Fruit fly (Drosophila melanogaster) whole organism, embryonic: Measurements from ENCODE around the gene Ice2.

Experiments
- CG10565 ChIP-seq: fragments of 200-800 bp; sonication (Bioruptor generic); optimal IDR thresholded peaks from 3 replicates; lab custom pipeline; 2016; ENCODE audit warnings: missing biosample characterization, mild to moderate bottlenecking, missing genetic modification characterization
- CG11247 ChIP-seq: fragments of 200-800 bp; sonication (Bioruptor generic); IDR thresholded peaks from 2 replicates; pipeline ENCODE4 v1.3.6; 2022; ENCODE audit warnings: missing biosample characterization, missing genetic modification characterization
- CG12659 ChIP-seq: fragments of 200-800 bp; sonication (Bioruptor generic); optimal IDR thresholded peaks from 3 replicates; lab custom pipeline; 2017; ENCODE audit warnings: mild to moderate bottlenecking, missing biosample characterization, missing genetic modification reagents, missing genetic modification characterization
- CG12769 ChIP-seq: fragments of 200-800 bp; sonication (Bioruptor generic); optimal IDR thresholded peaks from 2 replicates; lab custom pipeline; 2019; ENCODE audit warnings: missing biosample characterization, mild to moderate bottlenecking, missing genetic modification characterization, moderate library complexity
- CG12942 ChIP-seq: fragments of 200-800 bp; sonication (Bioruptor generic); optimal IDR thresholded peaks from 3 replicates; lab custom pipeline; 2016; ENCODE audit warnings: missing biosample characterization, missing genetic modification characterization
- CG13296 ChIP-seq: fragments of 200-800 bp; sonication (Bioruptor generic); optimal IDR thresholded peaks from 3 replicates; lab custom pipeline; 2018; ENCODE audit warnings: missing biosample characterization, mild to moderate bottlenecking, missing genetic modification characterization
- CG14441 ChIP-seq: fragments of 200-800 bp; sonication (Bioruptor generic); IDR thresholded peaks from 2 replicates; pipeline ENCODE4 v1.3.6; 2022; ENCODE audit warnings: missing biosample characterization, missing genetic modification characterization
- CG15011 ChIP-seq: fragments of 200-800 bp; sonication (Bioruptor generic); optimal IDR thresholded peaks from 3 replicates; lab custom pipeline; 2018; ENCODE audit warnings: missing biosample characterization, mild to moderate bottlenecking, missing genetic modification characterization
- CG1602 ChIP-seq: fragments of 200-800 bp; sonication (Bioruptor generic); optimal IDR thresholded peaks from 3 replicates; lab custom pipeline; 2016; ENCODE audit warnings: missing biosample characterization, missing genetic modification characterization
- CG2199 ChIP-seq: fragments of 200-800 bp; sonication (Bioruptor generic); IDR thresholded peaks from 3 replicates; pipeline ENCODE4 v1.3.6; 2022; ENCODE audit warnings: missing biosample characterization, missing genetic modification characterization
- CG30020 ChIP-seq: fragments of 200-800 bp; optimal IDR thresholded peaks from 2 replicates; lab custom pipeline; 2019; ENCODE audit warnings: missing biosample characterization, mild to moderate bottlenecking, missing genetic modification characterization, moderate library complexity
- CG32532 ChIP-seq: fragments of 200-800 bp; sonication (Bioruptor generic); IDR thresholded peaks from 2 replicates; pipeline ENCODE4 v1.3.6; 2022; ENCODE audit warnings: missing biosample characterization, missing genetic modification characterization
- CG32772 ChIP-seq: fragments of 200-800 bp; sonication (Bioruptor generic); IDR thresholded peaks from 2 replicates; pipeline ENCODE4 v1.3.6; 2022; ENCODE audit warnings: missing biosample characterization, missing genetic modification characterization
- CG3281 ChIP-seq: fragments of 200-800 bp; sonication (Bioruptor generic); optimal IDR thresholded peaks from 3 replicates; lab custom pipeline; 2017; ENCODE audit warnings: missing biosample characterization, mild to moderate bottlenecking, missing genetic modification characterization
- CG33557 ChIP-seq: fragments of 200-800 bp; sonication (Bioruptor generic); optimal IDR thresholded peaks from 2 replicates; lab custom pipeline; 2019; ENCODE audit warnings: missing biosample characterization, mild to moderate bottlenecking, missing genetic modification characterization, moderate library complexity
- CG34422 ChIP-seq: fragments of 200-800 bp; sonication (Bioruptor generic); IDR thresholded peaks from 3 replicates; pipeline ENCODE4 v1.3.6; 2022; ENCODE audit warnings: missing biosample characterization, missing genetic modification characterization
- CG4404 ChIP-seq: fragments of 200-800 bp; sonication (Bioruptor generic); IDR thresholded peaks from 2 replicates; pipeline ENCODE4 v1.3.6; 2022; ENCODE audit warnings: missing biosample characterization, missing genetic modification characterization
- CG4820 ChIP-seq: fragments of 200-800 bp; sonication (Bioruptor generic); optimal IDR thresholded peaks from 3 replicates; lab custom pipeline; 2016; ENCODE audit warnings: missing biosample characterization, missing genetic modification characterization
- CG4854 ChIP-seq: fragments of 200-800 bp; sonication (Bioruptor generic); optimal IDR thresholded peaks from 2 replicates; lab custom pipeline; 2016; ENCODE audit warnings: missing biosample characterization, missing genetic modification characterization, inconsistent platforms
- CG6689 ChIP-seq: fragments of 200-800 bp; sonication (Bioruptor generic); IDR thresholded peaks from 2 replicates; pipeline ENCODE4 v1.3.6; 2022; ENCODE audit warnings: missing biosample characterization, missing genetic modification characterization
- CG7556 ChIP-seq: fragments of 200-800 bp; sonication (Bioruptor generic); optimal IDR thresholded peaks from 2 replicates; lab custom pipeline; 2017; ENCODE audit warnings: missing biosample characterization, mild to moderate bottlenecking, missing genetic modification characterization
- Drgx ChIP-seq: fragments of 200-800 bp; sonication (Bioruptor generic); IDR thresholded peaks from 2 replicates; pipeline ENCODE4 v1.3.6; 2022; ENCODE audit warnings: missing biosample characterization, missing genetic modification characterization
- Eip74EF ChIP-seq, 2 experiments: fragments of 200-800 bp in 1 of 2; fragments of >200 bp in 1 of 2; sonication (Bioruptor generic) in 1 of 2; optimal IDR thresholded peaks; 2 replicates each; lab custom pipeline; 2017 to 2019; ENCODE audit warnings: missing biosample characterization in 2 of 2, missing genetic modification characterization in 2 of 2, mild to moderate bottlenecking in 1 of 2, moderate library complexity in 1 of 2
- HLH3B ChIP-seq: fragments of 200-800 bp; sonication (Bioruptor generic); IDR thresholded peaks from 2 replicates; pipeline ENCODE4 v1.3.6; 2022; ENCODE audit warnings: missing biosample characterization, missing genetic modification characterization
- MBD-R2 ChIP-seq: fragments of 200-800 bp; sonication (Bioruptor generic); IDR thresholded peaks from 2 replicates; pipeline ENCODE4 v1.3.6; 2022; ENCODE audit warnings: missing biosample characterization, missing genetic modification characterization
- Max ChIP-seq: fragments of 200-800 bp; sonication (Bioruptor generic); optimal IDR thresholded peaks from 2 replicates; lab custom pipeline; 2016; ENCODE audit warnings: missing biosample characterization, mild to moderate bottlenecking, missing genetic modification characterization
- Opbp ChIP-seq: fragments of 200-800 bp; sonication (Bioruptor generic); IDR thresholded peaks from 3 replicates; pipeline ENCODE4 v1.3.6; 2022; ENCODE audit warnings: missing biosample characterization, missing genetic modification characterization; ENCODE audit not compliant: partially characterized antibody
- Pdp1 ChIP-seq, 2 experiments: fragments of 200-800 bp; sonication (Bioruptor generic); optimal IDR thresholded peaks; 3 replicates each; lab custom pipeline; 2016; ENCODE audit warnings: missing biosample characterization in 2 of 2, missing genetic modification characterization in 2 of 2, mild to moderate bottlenecking in 1 of 2, moderate library complexity in 1 of 2
- Ptx1 ChIP-seq: fragments of 200-800 bp; sonication (Bioruptor generic); IDR thresholded peaks from 2 replicates; pipeline ENCODE4 v1.3.6; 2022; ENCODE audit warnings: missing biosample characterization, missing genetic modification characterization
- bowl ChIP-seq: fragments of 200-800 bp; sonication (Bioruptor generic); IDR thresholded peaks from 2 replicates; pipeline ENCODE4 v1.3.6; 2022; ENCODE audit warnings: missing biosample characterization, missing genetic modification characterization
- ci ChIP-seq: fragments of 200-800 bp; sonication (Bioruptor generic); IDR thresholded peaks from 3 replicates; pipeline ENCODE4 v1.3.6; 2022; ENCODE audit warnings: missing biosample characterization, missing genetic modification characterization
- fd3F ChIP-seq: fragments of 200-800 bp; sonication (Bioruptor generic); optimal IDR thresholded peaks from 2 replicates; lab custom pipeline; 2018; ENCODE audit warnings: missing biosample characterization, mild to moderate bottlenecking, missing genetic modification characterization, moderate library complexity
- fd96Cb ChIP-seq: fragments of 200-800 bp; sonication (Bioruptor generic); optimal IDR thresholded peaks from 2 replicates; lab custom pipeline; 2018; ENCODE audit warnings: missing biosample characterization, mild to moderate bottlenecking, missing genetic modification characterization, moderate library complexity
- gcm ChIP-seq: fragments of 200-800 bp; sonication (Bioruptor generic); optimal IDR thresholded peaks from 2 replicates; lab custom pipeline; 2019; ENCODE audit warnings: missing biosample characterization, mild to moderate bottlenecking, missing genetic modification characterization, moderate library complexity
- gem ChIP-seq: fragments of 200-800 bp; sonication (Bioruptor generic); optimal IDR thresholded peaks from 2 replicates; lab custom pipeline; 2019; ENCODE audit warnings: missing biosample characterization, mild to moderate bottlenecking, missing genetic modification characterization, moderate library complexity
- hbn ChIP-seq: fragments of 200-800 bp; sonication (Bioruptor generic); IDR thresholded peaks from 2 replicates; pipeline ENCODE4 v1.3.6; 2022; ENCODE audit warnings: missing biosample characterization, missing genetic modification characterization; ENCODE audit not compliant: partially characterized antibody
- jumu ChIP-seq: fragments of 200-800 bp; sonication (Bioruptor generic); optimal IDR thresholded peaks from 3 replicates; lab custom pipeline; 2016; ENCODE audit warnings: missing biosample characterization, missing genetic modification characterization
- mld ChIP-seq: fragments of 200-800 bp; sonication (Bioruptor generic); IDR thresholded peaks from 3 replicates; pipeline ENCODE4 v1.3.6; 2022; ENCODE audit warnings: missing biosample characterization, missing genetic modification characterization; ENCODE audit not compliant: partially characterized antibody
- pb ChIP-seq: fragments of 200-800 bp; sonication (Bioruptor generic); optimal IDR thresholded peaks from 3 replicates; lab custom pipeline; 2016; ENCODE audit warnings: missing biosample characterization, missing genetic modification characterization
- peb ChIP-seq: fragments of 200-800 bp; sonication (Bioruptor generic); IDR thresholded peaks from 2 replicates; pipeline ENCODE4 v1.3.6; 2022; ENCODE audit warnings: missing biosample characterization, missing genetic modification characterization
- pho ChIP-seq: fragments of 200-800 bp; sonication (Bioruptor generic); optimal IDR thresholded peaks from 2 replicates; lab custom pipeline; 2016; ENCODE audit warnings: missing biosample characterization, missing genetic modification characterization
- row ChIP-seq: fragments of 200-800 bp; sonication (Bioruptor generic); IDR thresholded peaks from 3 replicates; pipeline ENCODE4 v1.3.6; 2022; ENCODE audit warnings: missing biosample characterization, missing genetic modification characterization
- sisA ChIP-seq: fragments of 200-800 bp; sonication (Bioruptor generic); IDR thresholded peaks from 2 replicates; pipeline ENCODE4 v1.3.6; 2022; ENCODE audit warnings: missing biosample characterization, missing genetic modification characterization
- trem ChIP-seq: fragments of 200-800 bp; optimal IDR thresholded peaks from 3 replicates; lab custom pipeline; 2019; ENCODE audit warnings: missing biosample characterization, mild to moderate bottlenecking, missing genetic modification characterization, moderate library complexity
- ttk ChIP-seq: fragments of 200-800 bp; sonication (Bioruptor generic); IDR thresholded peaks from 2 replicates; pipeline ENCODE4 v2.1.2; 2022; ENCODE audit warnings: missing biosample characterization, missing genetic modification characterization
- twi ChIP-seq: fragments of 200-800 bp; optimal IDR thresholded peaks from 2 replicates; lab custom pipeline; 2019; ENCODE audit warnings: missing biosample characterization, mild to moderate bottlenecking, missing genetic modification characterization, moderate library complexity
- vnd ChIP-seq: fragments of 200-800 bp; sonication (Bioruptor generic); IDR thresholded peaks from 3 replicates; pipeline ENCODE4 v1.3.6; 2022; ENCODE audit warnings: missing biosample characterization, missing genetic modification characterization; ENCODE audit not compliant: partially characterized antibody
- zen ChIP-seq: fragments of 200-800 bp; sonication (Bioruptor generic); optimal IDR thresholded peaks from 3 replicates; lab custom pipeline; 2018; ENCODE audit warnings: missing biosample characterization, mild to moderate bottlenecking, missing genetic modification characterization, moderate library complexity
- zen2 ChIP-seq: fragments of 200-800 bp; sonication (Bioruptor generic); IDR thresholded peaks from 3 replicates; pipeline ENCODE4 v1.3.6; 2022; ENCODE audit warnings: missing biosample characterization, missing genetic modification characterization; ENCODE audit not compliant: partially characterized antibody
- zf30C ChIP-seq: fragments of 200-800 bp; sonication (Bioruptor generic); optimal IDR thresholded peaks from 3 replicates; lab custom pipeline; 2018; ENCODE audit warnings: missing biosample characterization, mild to moderate bottlenecking, missing genetic modification characterization

The Ice2 gene

DNA sequence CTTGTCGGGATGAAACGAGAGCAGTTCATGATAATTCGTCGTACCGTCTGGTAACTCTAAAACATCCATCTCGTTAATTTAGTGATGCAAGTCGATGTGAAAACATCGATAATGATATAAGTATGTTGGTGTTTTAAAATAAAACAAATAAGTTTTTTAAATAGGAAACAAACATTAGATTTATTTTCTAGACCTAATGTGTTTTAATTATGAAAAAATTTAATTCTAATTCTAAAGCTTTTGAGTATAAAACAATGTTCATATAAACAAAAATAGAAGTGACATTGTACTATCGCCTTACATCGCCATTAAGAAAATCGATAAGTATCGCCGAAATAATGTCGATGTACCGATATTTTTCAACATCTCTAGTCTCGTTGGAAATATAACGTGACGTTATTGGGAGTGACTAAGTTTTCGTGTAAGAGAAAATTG, 19.0 kb upstream of the Ice2 start, which contains the start of gene Rab11 (continued):
- TF ChIP-seq CG12769 (tag; lab: Kevin White, UChicago) (no peak), CG32772 (GFP tag; lab: Robert Waterston, UW) (no peak), CG30020 (tag; lab: Kevin White, UChicago) (peak; percentile 67), CG32532 (peak; percentile 72), twi (tag; lab: Kevin White, UChicago) (peak; percentile 11), CG13296 (GFP tag; lab: Kevin White, UChicago) (peak; percentile 22), ttk (no peak), CG4404 (GFP tag; lab: Robert Waterston, UW) (no peak), hbn (GFP tag; lab: Robert Waterston, UW) (peak; percentile 86), zen (tag; lab: Kevin White, UChicago) (peak; percentile 12), CG12659 (GFP tag; lab: Kevin White, UChicago) (peak; percentile 56), fd96Cb (tag; lab: Kevin White, UChicago) (no peak), Ptx1 (GFP tag; lab: Robert Waterston, UW) (peak; percentile 62), CG7556 (peak; percentile 42), CG15011 (no peak), CG14441 (peak; percentile 32; the same call in 1 of the 2 replicates), CG33557 (GFP tag; lab: Kevin White, UChicago) (peak; percentile 35), zf30C (GFP tag; lab: Kevin White, UChicago) (no peak), Max (peak; percentile 71), Eip74EF (GFP tag; optimal IDR thresholded peaks at IDR 0.05; lab: Kevin White, UChicago) (no peak), CG4854 (peak; percentile 8), CG12942 (GFP tag; lab: Kevin White, UChicago) (peak; percentile 2), HLH3B (GFP tag; lab: Robert Waterston, UW) (no peak), CG6689 (GFP tag; lab: Robert Waterston, UW) (peak; percentile 20; the same call in 1 of the 2 replicates), CG3281 (no peak), CG2199 (no peak), gcm (GFP tag; lab: Kevin White, UChicago) (peak; percentile 14), pho (peak; percentile 10), CG10565 (GFP tag; lab: Kevin White, UChicago) (no peak), row (peak; percentile 83), trem (tag; lab: Kevin White, UChicago) (peak; percentile 38), zen2 (GFP tag; lab: Robert Waterston, UW) (peak; percentile 81; the same call in 1 of the 3 replicates), bowl (no peak), gem (peak; percentile 71), pb (GFP tag; lab: Kevin White, UChicago) (no peak), CG1602 (peak; percentile 11), Opbp (GFP tag; lab: Robert Waterston, UW) (peak; percentile 80), MBD-R2 (GFP tag; lab: Robert Waterston, UW) (0 out of 2 replicates have a peak, but pooled peaks have one; percentile 15), peb (no peak), ci (no peak), CG34422 (GFP tag; lab: Robert Waterston, UW) (no peak), CG4820 (peak; percentile 80), fd3F (GFP tag; lab: Kevin White, UChicago) (peak; percentile 19), Pdp1 (GFP tag; optimal IDR thresholded peaks at IDR 0.05; lab: Kevin White, UChicago) (peak; percentile 36 to 44), jumu (peak; percentile 25), sisA (GFP tag; lab: Robert Waterston, UW) (peak; percentile 34; the same call in 1 of the 2 replicates), Drgx (GFP tag; lab: Robert Waterston, UW) (no peak), mld (peak; percentile 77), CG11247 (GFP tag; lab: Robert Waterston, UW) (0 out of 2 replicates have a peak, but pooled peaks have one; percentile 26), vnd (GFP tag; lab: Robert Waterston, UW) (peak; percentile 91)
